Worm (Caenorhabditis elegans) whole organism, L1 larva: ENCODE results near the gene srz-20.

Experiments
- ceh-63 ChIP-seq: fragments of 200-800 bp; sonication (Bioruptor generic); optimal IDR thresholded peaks from 2 replicates; lab custom pipeline; 2018; ENCODE audit warnings: mild to moderate bottlenecking, missing genetic modification characterization, missing compliant biosample characterization
- elt-2 ChIP-seq: sonication (generic microtip); optimal IDR thresholded peaks from 2 replicates; lab custom pipeline; 2016; ENCODE audit warnings: missing genetic modification characterization, mild to moderate bottlenecking, inconsistent platforms, missing compliant biosample characterization, missing genetic modification reagents

DNA sequence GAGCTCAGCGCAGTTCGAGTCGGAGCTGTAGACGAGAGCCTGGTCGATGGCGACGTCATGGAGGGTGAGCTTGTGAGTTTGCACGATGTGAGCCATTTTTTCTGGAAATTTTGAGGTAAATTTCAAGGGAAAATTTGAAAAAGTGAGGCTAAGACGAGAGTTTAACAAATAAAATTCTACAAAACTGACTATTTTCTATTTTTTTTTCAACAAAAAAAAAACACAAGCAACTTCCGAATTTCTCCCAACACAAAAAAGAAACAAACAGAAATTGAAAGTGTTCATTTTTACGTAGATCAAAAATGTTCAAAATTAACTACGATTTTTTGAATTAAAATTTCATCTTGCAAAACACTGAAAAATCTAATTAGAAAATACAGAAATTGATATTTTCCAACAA is 41.7 kb upstream of the srz-20 start, which contains the start of gene F37C4.5:
- no peak for TF ChIP-seq ceh-63 (GFP tag; lab: Kevin White, UChicago)
- no peak for TF ChIP-seq elt-2 (tag; lab: Kevin White, UChicago)
